Worm (Caenorhabditis elegans) whole organism, L1 larva: ENCODE results near the gene irld-57.
A peak's percentile ranks its signal among the peaks of the same experiment; 100 is the strongest.

Experiments
- C04F5.9 ChIP-seq: sonication (generic microtip); optimal IDR thresholded peaks from 2 replicates; lab custom pipeline; 2016; ENCODE audit warnings: missing genetic modification characterization, missing compliant biosample characterization
- C16A3.4 ChIP-seq: fragments of 150-350 bp; optimal IDR thresholded peaks from 2 replicates; lab custom pipeline; 2014; ENCODE audit warnings: missing biosample characterization, missing genetic modification characterization
- ama-1 ChIP-seq: fragments of 150-350 bp; optimal IDR thresholded peaks from 2 replicates; lab custom pipeline; 2014
- blmp-1 ChIP-seq: fragments of 150-350 bp; optimal IDR thresholded peaks from 2 replicates; lab custom pipeline; 2014; ENCODE audit warnings: missing biosample characterization, missing genetic modification characterization
- ceh-63 ChIP-seq: fragments of 200-800 bp; sonication (Bioruptor generic); optimal IDR thresholded peaks from 2 replicates; lab custom pipeline; 2018; ENCODE audit warnings: mild to moderate bottlenecking, missing genetic modification characterization, missing compliant biosample characterization
- ceh-8 ChIP-seq: fragments of 200-800 bp; sonication (Bioruptor generic); optimal IDR thresholded peaks from 2 replicates; lab custom pipeline; 2018; ENCODE audit warnings: mild to moderate bottlenecking, missing genetic modification characterization, moderate library complexity, missing compliant biosample characterization
- ceh-82 ChIP-seq, 3 experiments: fragments of 150-350 bp in 1 of 3; sonication (generic microtip) in 2 of 3; optimal IDR thresholded peaks; 2 replicates each; lab custom pipeline; 2014 to 2017; ENCODE audit warnings: missing biosample characterization in 3 of 3, missing genetic modification characterization in 3 of 3
- ces-1 ChIP-seq: fragments of 150-350 bp; optimal IDR thresholded peaks from 2 replicates; lab custom pipeline; 2014; ENCODE audit warnings: missing biosample characterization, missing genetic modification reagents, missing genetic modification characterization
- dsc-1 ChIP-seq: sonication (generic microtip); optimal IDR thresholded peaks from 2 replicates; lab custom pipeline; 2016; ENCODE audit warnings: mild to moderate bottlenecking, missing genetic modification characterization, missing compliant biosample characterization
- efl-1 ChIP-seq, 4 experiments: fragments of 150-350 bp; optimal IDR thresholded peaks in 3 of 4; peaks in 1 of 4; 1 replicate in 1 of 4; 2 replicates in 3 of 4; lab custom pipeline; 2014; ENCODE audit warnings: missing biosample characterization in 2 of 4, missing genetic modification characterization in 2 of 4, missing genetic modification reagents in 2 of 4
- egl-13 ChIP-seq: sonication (generic microtip); optimal IDR thresholded peaks from 2 replicates; lab custom pipeline; 2016; ENCODE audit warnings: missing genotype, missing genetic modification reagents, missing genetic modification characterization, missing compliant biosample characterization
- ets-5 ChIP-seq: fragments of 200-800 bp; sonication (Bioruptor generic); IDR thresholded peaks from 2 replicates; pipeline ENCODE4 v1.3.6; 2022; ENCODE audit warnings: missing genetic modification characterization, missing compliant biosample characterization
- fkh-10 ChIP-seq: sonication (generic microtip); optimal IDR thresholded peaks from 2 replicates; lab custom pipeline; 2017; ENCODE audit warnings: missing biosample characterization, missing genetic modification reagents, missing genetic modification characterization
- fkh-4 ChIP-seq: sonication (generic microtip); optimal IDR thresholded peaks from 2 replicates; lab custom pipeline; 2016; ENCODE audit warnings: missing compliant biosample characterization, missing genetic modification characterization, borderline replicate concordance
- fkh-8 ChIP-seq: sonication (generic microtip); optimal IDR thresholded peaks from 2 replicates; lab custom pipeline; 2016; ENCODE audit warnings: mild to moderate bottlenecking, missing genetic modification characterization, missing compliant biosample characterization
- fos-1 ChIP-seq: fragments of 150-350 bp; optimal IDR thresholded peaks from 2 replicates; lab custom pipeline; 2014; ENCODE audit warnings: missing biosample characterization, missing genetic modification characterization
- hpl-2 ChIP-seq: fragments of 150-350 bp; optimal IDR thresholded peaks from 2 replicates; lab custom pipeline; 2014; ENCODE audit warnings: missing biosample characterization, missing genetic modification reagents, missing genetic modification characterization
- lin-13 ChIP-seq: fragments of 150-350 bp; optimal IDR thresholded peaks from 2 replicates; lab custom pipeline; 2014; ENCODE audit warnings: missing biosample characterization, missing genetic modification reagents, missing genetic modification characterization
- lin-14 ChIP-seq: fragments of 200-800 bp; sonication (Bioruptor generic); optimal IDR thresholded peaks from 2 replicates; lab custom pipeline; 2018; ENCODE audit warnings: mild to moderate bottlenecking, missing genetic modification characterization, moderate library complexity, missing compliant biosample characterization
- lin-15B ChIP-seq: fragments of 150-350 bp; sonication (generic microtip); optimal IDR thresholded peaks from 3 replicates; lab custom pipeline; 2014; ENCODE audit warnings: missing biosample characterization, missing genetic modification characterization
- lin-35 ChIP-seq, 2 experiments: fragments of 150-350 bp; optimal IDR thresholded peaks; 2 replicates each; lab custom pipeline; 2014; ENCODE audit warnings: missing biosample characterization in 2 of 2, missing genetic modification characterization in 2 of 2, missing genetic modification reagents in 2 of 2
- lin-39 ChIP-seq: fragments of 150-350 bp; optimal IDR thresholded peaks from 2 replicates; lab custom pipeline; 2014; ENCODE audit warnings: missing biosample characterization, missing genetic modification reagents, missing genetic modification characterization
- lir-3 ChIP-seq: sonication (generic microtip); optimal IDR thresholded peaks from 2 replicates; lab custom pipeline; 2016; ENCODE audit warnings: mild to moderate bottlenecking, missing genetic modification characterization, moderate library complexity, missing compliant biosample characterization; ENCODE audit not compliant: poor library complexity
- mab-9 ChIP-seq: fragments of 200-800 bp; sonication (Bioruptor generic); IDR thresholded peaks from 2 replicates; pipeline ENCODE4 v1.3.6; 2022; ENCODE audit warnings: missing genetic modification reagents, missing genetic modification characterization, missing compliant biosample characterization
- nhr-11 ChIP-seq: fragments of 150-350 bp; optimal IDR thresholded peaks from 2 replicates; lab custom pipeline; 2014; ENCODE audit warnings: missing biosample characterization, missing genetic modification characterization
- nhr-12 ChIP-seq: sonication (generic microtip); optimal IDR thresholded peaks from 2 replicates; lab custom pipeline; 2017; ENCODE audit warnings: missing biosample characterization, missing genetic modification characterization
- nhr-237 ChIP-seq: fragments of 150-350 bp; optimal IDR thresholded peaks from 2 replicates; lab custom pipeline; 2014; ENCODE audit warnings: missing biosample characterization, missing genetic modification characterization
- nhr-28 ChIP-seq: fragments of 150-350 bp; optimal IDR thresholded peaks from 2 replicates; lab custom pipeline; 2014; ENCODE audit warnings: missing biosample characterization, missing genetic modification characterization
- nhr-47 ChIP-seq: sonication (generic microtip); optimal IDR thresholded peaks from 2 replicates; lab custom pipeline; 2016; ENCODE audit warnings: mild to moderate bottlenecking, missing genetic modification characterization, moderate library complexity, missing compliant biosample characterization
- nhr-71 ChIP-seq: sonication (generic microtip); optimal IDR thresholded peaks from 2 replicates; lab custom pipeline; 2016; ENCODE audit warnings: mild to moderate bottlenecking, missing genetic modification characterization, moderate library complexity, missing compliant biosample characterization
- nhr-77 ChIP-seq: fragments of 150-350 bp; optimal IDR thresholded peaks from 2 replicates; lab custom pipeline; 2014; ENCODE audit warnings: missing biosample characterization, missing genetic modification characterization
- nhr-90 ChIP-seq: sonication (generic microtip); optimal IDR thresholded peaks from 2 replicates; lab custom pipeline; 2016; ENCODE audit warnings: mild to moderate bottlenecking, missing genetic modification characterization, missing compliant biosample characterization; ENCODE audit not compliant: poor library complexity
- pag-3 ChIP-seq: sonication (generic microtip); optimal IDR thresholded peaks from 2 replicates; lab custom pipeline; 2017; ENCODE audit warnings: missing genetic modification characterization, mild to moderate bottlenecking, missing compliant biosample characterization, antibody characterized with exemption, borderline replicate concordance; ENCODE audit not compliant: insufficient read depth
- pqm-1 ChIP-seq: sonication (generic microtip); optimal IDR thresholded peaks from 3 replicates; lab custom pipeline; 2017; ENCODE audit warnings: missing biosample characterization, missing genetic modification characterization
- rnt-1 ChIP-seq: sonication (generic microtip); optimal IDR thresholded peaks from 2 replicates; lab custom pipeline; 2016; ENCODE audit warnings: mild to moderate bottlenecking, missing genetic modification characterization, moderate library complexity, missing compliant biosample characterization
- skn-1 ChIP-seq: fragments of 150-350 bp; optimal IDR thresholded peaks from 2 replicates; lab custom pipeline; 2014; ENCODE audit warnings: missing biosample characterization, missing genetic modification characterization
- snu-23 ChIP-seq: sonication (generic microtip); optimal IDR thresholded peaks from 2 replicates; lab custom pipeline; 2016; ENCODE audit warnings: missing genetic modification characterization, missing compliant biosample characterization
- swsn-7 ChIP-seq: sonication (generic microtip); optimal IDR thresholded peaks from 2 replicates; lab custom pipeline; 2016; ENCODE audit warnings: missing genetic modification characterization, missing compliant biosample characterization
- tbx-2 ChIP-seq: sonication (generic microtip); optimal IDR thresholded peaks from 2 replicates; lab custom pipeline; 2016; ENCODE audit warnings: missing genetic modification characterization, missing compliant biosample characterization
- tlp-1 ChIP-seq: fragments of 150-350 bp; optimal IDR thresholded peaks from 2 replicates; lab custom pipeline; 2014; ENCODE audit warnings: missing biosample characterization, missing genetic modification characterization
- unc-130 ChIP-seq: fragments of 150-350 bp; optimal IDR thresholded peaks from 2 replicates; lab custom pipeline; 2017; ENCODE audit warnings: missing biosample characterization, missing genetic modification characterization, inconsistent platforms
- unc-86 ChIP-seq: sonication (generic microtip); optimal IDR thresholded peaks from 2 replicates; lab custom pipeline; 2016; ENCODE audit warnings: missing genetic modification characterization, missing compliant biosample characterization
- vab-15 ChIP-seq: sonication (generic microtip); optimal IDR thresholded peaks from 2 replicates; lab custom pipeline; 2017; ENCODE audit warnings: missing genotype, mild to moderate bottlenecking, missing genetic modification characterization, missing compliant biosample characterization
- zip-4 ChIP-seq: fragments of 200-800 bp; sonication (Bioruptor generic); optimal IDR thresholded peaks from 2 replicates; lab custom pipeline; 2018; ENCODE audit warnings: mild to moderate bottlenecking, missing genetic modification characterization, moderate library complexity, missing compliant biosample characterization
- ztf-4 ChIP-seq: fragments of 150-350 bp; optimal IDR thresholded peaks from 2 replicates; lab custom pipeline; 2014; ENCODE audit warnings: missing biosample characterization, missing genetic modification characterization

The irld-57 gene

ce11 chrV:15726610-15727009 lies at the start of gene irld-57, which contains the start of gene sfxn-1.3:
Gene irld-57, minus strand, starts transcription at chrV:15726710.
Gene sfxn-1.3, plus strand, starts transcription at chrV:15726841.
- TF ChIP-seq fos-1, result no peak
- TF ChIP-seq nhr-12 (tag; lab: Kevin White, UChicago), result no peak
- no peak for TF ChIP-seq lin-15B (tag; lab: Kevin White, UChicago)
- TF ChIP-seq efl-1 (optimal IDR thresholded peaks at IDR 0.05; lab: Kevin White, UChicago), result no peak
- no peak for TF ChIP-seq efl-1 (GFP tag; optimal IDR thresholded peaks at IDR 0.05 in 1 of 2; lab: Kevin White, UChicago)
- no peak for TF ChIP-seq tbx-2 (tag; lab: Kevin White, UChicago)
- TF ChIP-seq lin-13, result no peak
- no peak for TF ChIP-seq tlp-1
- no peak for TF ChIP-seq snu-23 (GFP tag; lab: Kevin White, UChicago)
- no peak for TF ChIP-seq dsc-1 (tag; lab: Kevin White, UChicago)
- TF ChIP-seq rnt-1 (tag; lab: Kevin White, UChicago), result no peak
- no peak for TF ChIP-seq ceh-63 (GFP tag; lab: Kevin White, UChicago)
- TF ChIP-seq C16A3.4 (tag; lab: Kevin White, UChicago), result no peak

- TF ChIP-seq lir-3 (no peak), skn-1 (tag; lab: Kevin White, UChicago) (no peak), fkh-8 (tag; lab: Kevin White, UChicago) (peak; percentile 14), C16A3.4 (tag; lab: Kevin White, UChicago) (no peak), fkh-10 (GFP tag; lab: Kevin White, UChicago) (no peak), nhr-28 (no peak), nhr-11 (no peak), nhr-71 (tag; lab: Kevin White, UChicago) (no peak), lin-39 (tag; lab: Kevin White, UChicago) (no peak), ceh-8 (GFP tag; lab: Kevin White, UChicago) (no peak), ceh-82 (tag; optimal IDR thresholded peaks at IDR 0.05; lab: Kevin White, UChicago) (no peak), ets-5 (GFP tag; lab: Robert Waterston, UW) (no peak), swsn-7 (tag; lab: Kevin White, UChicago) (no peak), efl-1 (optimal IDR thresholded peaks at IDR 0.05; lab: Kevin White, UChicago) (no peak), efl-1 (GFP tag; optimal IDR thresholded peaks at IDR 0.05 in 1 of 2; lab: Kevin White, UChicago) (peak in 1 of 2 experiments; percentile 78), tlp-1 (no peak), blmp-1 (tag; lab: Kevin White, UChicago) (peak; percentile 18), dsc-1 (tag; lab: Kevin White, UChicago) (no peak), nhr-12 (tag; lab: Kevin White, UChicago) (no peak), vab-15 (tag; lab: Kevin White, UChicago) (no peak), lin-13 (no peak), unc-86 (tag; lab: Kevin White, UChicago) (no peak), unc-130 (tag; lab: Kevin White, UChicago) (no peak), fkh-4 (tag; lab: Kevin White, UChicago) (no peak), hpl-2 (no peak), mab-9 (GFP tag; lab: Robert Waterston, UW) (no peak), zip-4 (no peak), fos-1 (no peak), lin-14 (GFP tag; lab: Kevin White, UChicago) (peak; percentile 10), nhr-237 (tag; lab: Kevin White, UChicago) (no peak), egl-13 (tag; lab: Kevin White, UChicago) (no peak), ama-1 (lab: Kevin White, UChicago) (no peak), nhr-47 (no peak), nhr-77 (tag; lab: Kevin White, UChicago) (no peak)
- TF ChIP-seq, all 84 proteins: peak for 4
Measured at ce11 chrV:15773941-15774340, 47.4 kb upstream of the irld-57 start.

- TF ChIP-seq ztf-4 (tag; lab: Kevin White, UChicago) (no peak), ces-1 (no peak), vab-15 (tag; lab: Kevin White, UChicago) (no peak), swsn-7 (tag; lab: Kevin White, UChicago) (no peak), nhr-237 (tag; lab: Kevin White, UChicago) (no peak), ceh-8 (GFP tag; lab: Kevin White, UChicago) (no peak), C04F5.9 (tag; lab: Kevin White, UChicago) (no peak), pag-3 (no peak), unc-130 (tag; lab: Kevin White, UChicago) (no peak), lin-14 (GFP tag; lab: Kevin White, UChicago) (no peak), blmp-1 (tag; lab: Kevin White, UChicago) (no peak), lin-35 (GFP tag; optimal IDR thresholded peaks at IDR 0.05; lab: Kevin White, UChicago) (no peak), pqm-1 (no peak), nhr-90 (no peak)
- TF ChIP-seq, all 84 proteins: peak for 0
Measured at ce11 chrV:15773141-15773540, 46.6 kb upstream of the irld-57 start, which contains the start of gene nhr-60. Gene nhr-60, minus strand, starts transcription at chrV:15773241.
